Fruit fly (Drosophila melanogaster): ENCODE measurements around the gene Srp54k.

Srp54k gene

DNA sequence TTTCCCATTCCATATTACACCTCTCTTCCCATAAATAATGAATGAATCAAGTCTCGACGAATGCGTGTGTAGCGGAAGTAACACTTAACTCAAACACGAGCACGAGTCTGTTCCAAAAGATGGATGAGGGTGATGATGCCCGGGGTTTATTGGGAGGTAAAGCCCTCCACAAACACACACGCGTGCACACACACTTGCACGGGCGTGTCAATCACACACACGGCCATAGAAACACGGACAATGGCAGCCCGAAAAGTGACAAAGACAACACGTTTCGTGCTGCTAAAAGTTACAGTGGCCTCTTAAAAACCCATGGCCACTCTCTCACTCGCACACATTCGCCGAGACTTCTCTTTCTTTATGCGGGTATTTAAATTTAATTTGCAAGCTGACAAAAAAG is 26.4 kb downstream of the Srp54k start (continued):
- no peak for TF ChIP-seq BEAF-32 (GFP tag; optimal IDR thresholded peaks at IDR 0.05)
- no peak for TF ChIP-seq Ada2b (GFP tag; IDR thresholded peaks at IDR 0.05)
- no peak for TF ChIP-seq lab (GFP tag; optimal IDR thresholded peaks at IDR 0.05)
- no peak for TF ChIP-seq CG7839 (tag; optimal IDR thresholded peaks at IDR 0.05)
- no peak for TF ChIP-seq CG12219 (GFP tag; optimal IDR thresholded peaks at IDR 0.05)
- no peak for TF ChIP-seq CG3407 (GFP tag; optimal IDR thresholded peaks at IDR 0.05)
- TF ChIP-seq Lpt (GFP tag; optimal IDR thresholded peaks at IDR 0.05): no peak

DNA sequence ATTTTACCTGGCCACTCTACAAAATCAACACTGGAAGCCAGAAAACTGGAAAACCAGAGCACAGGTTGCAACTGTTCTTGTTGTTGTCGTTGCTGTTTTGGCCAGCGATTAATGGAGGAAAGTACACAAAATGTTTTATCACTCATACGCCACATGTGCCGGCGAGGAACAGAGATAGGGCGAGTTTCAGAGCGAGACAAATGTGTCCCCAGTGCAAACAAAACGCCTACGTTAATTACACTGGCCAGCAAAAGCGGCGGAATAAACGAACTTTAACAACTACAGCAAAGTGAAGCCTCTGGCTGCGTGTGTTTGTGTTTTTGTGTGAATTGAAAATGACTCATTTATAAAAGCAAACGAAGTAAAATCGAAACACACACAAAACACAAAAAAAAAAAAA is 27.7 kb downstream of the Srp54k start:
- TF ChIP-seq Kr (GFP tag; optimal IDR thresholded peaks at IDR 0.05): no peak
- no peak for TF ChIP-seq CG4282 (GFP tag; optimal IDR thresholded peaks at IDR 0.05)
- TF ChIP-seq ac (GFP tag; optimal IDR thresholded peaks at IDR 0.05): no peak
- no peak for TF ChIP-seq Mad (GFP tag; optimal IDR thresholded peaks at IDR 0.05)
- TF ChIP-seq btn (GFP tag; optimal IDR thresholded peaks at IDR 0.05): no peak
- no peak for TF ChIP-seq en (GFP tag; optimal IDR thresholded peaks at IDR 0.05)
- TF ChIP-seq caup (GFP tag; optimal IDR thresholded peaks at IDR 0.05; ENCODE audit: severe bottlenecking): no peak
- no peak for TF ChIP-seq CG6689 (GFP tag; IDR thresholded peaks at IDR 0.05)
- no peak for TF ChIP-seq CG4707 (GFP tag; optimal IDR thresholded peaks at IDR 0.05)
- TF ChIP-seq CG18619 (GFP tag; optimal IDR thresholded peaks at IDR 0.05): no peak
- TF ChIP-seq CG15073 (GFP tag; optimal IDR thresholded peaks at IDR 0.05): no peak
- TF ChIP-seq schlank (tag; optimal IDR thresholded peaks at IDR 0.05): no peak
- TF ChIP-seq luna (GFP tag; optimal IDR thresholded peaks at IDR 0.05): no peak
- TF ChIP-seq peb (GFP tag; IDR thresholded peaks at IDR 0.05): no peak
- TF ChIP-seq Hey (tag; optimal IDR thresholded peaks at IDR 0.05): no peak
- TF ChIP-seq chinmo (GFP tag; IDR thresholded peaks at IDR 0.05; ENCODE audit: partially characterized antibody): no peak
- no peak for TF ChIP-seq CG3281 (GFP tag; optimal IDR thresholded peaks at IDR 0.05)
- no peak for TF ChIP-seq CG2120 (GFP tag; optimal IDR thresholded peaks at IDR 0.05)
- TF ChIP-seq mirr (GFP tag; optimal IDR thresholded peaks at IDR 0.05): no peak
- no peak for TF ChIP-seq chm (GFP tag; IDR thresholded peaks at IDR 0.05)
- no peak for TF ChIP-seq zfh1 (GFP tag; IDR thresholded peaks at IDR 0.05)
- TF ChIP-seq sob (GFP tag; IDR thresholded peaks at IDR 0.05): no peak
- TF ChIP-seq chif (GFP tag; optimal IDR thresholded peaks at IDR 0.05): no peak
- TF ChIP-seq Abd-B (GFP tag; optimal IDR thresholded peaks at IDR 0.05): no peak
- TF ChIP-seq esg (GFP tag; conservative IDR thresholded peaks at IDR 0.05): no peak
- TF ChIP-seq sima (GFP tag; optimal IDR thresholded peaks at IDR 0.05): no peak
- no peak for TF ChIP-seq CG15696 (tag; optimal IDR thresholded peaks at IDR 0.05)
- no peak for TF ChIP-seq CG9215 (GFP tag; IDR thresholded peaks at IDR 0.05)
- no peak for TF ChIP-seq CG1602 (GFP tag; optimal IDR thresholded peaks at IDR 0.05)
- TF ChIP-seq eyg (GFP tag; optimal IDR thresholded peaks at IDR 0.05): no peak
- TF ChIP-seq NfI (GFP tag; optimal IDR thresholded peaks at IDR 0.05): no peak
- no peak for TF ChIP-seq stc (GFP tag; IDR thresholded peaks at IDR 0.05)
- TF ChIP-seq toy (GFP tag; IDR thresholded peaks at IDR 0.05): no peak
- TF ChIP-seq PHDP (tag; optimal IDR thresholded peaks at IDR 0.05): no peak
- TF ChIP-seq repo (GFP tag; optimal IDR thresholded peaks at IDR 0.05): no peak
- TF ChIP-seq CG14667 (GFP tag; IDR thresholded peaks at IDR 0.05): no peak
- TF ChIP-seq sim (GFP tag; IDR thresholded peaks at IDR 0.05): no peak
- peak; percentile 14 for TF ChIP-seq Sox102F (GFP tag; optimal IDR thresholded peaks at IDR 0.05)
- no peak for TF ChIP-seq lilli (GFP tag; optimal IDR thresholded peaks at IDR 0.05)
- TF ChIP-seq lab (GFP tag; optimal IDR thresholded peaks at IDR 0.05): peak; percentile 22
- no peak for TF ChIP-seq CG15514 (GFP tag; optimal IDR thresholded peaks at IDR 0.05)
- TF ChIP-seq H2.0 (GFP tag; IDR thresholded peaks at IDR 0.05): no peak
- no peak for TF ChIP-seq al (GFP tag; IDR thresholded peaks at IDR 0.05)
- no peak for TF ChIP-seq Trl (optimal IDR thresholded peaks at IDR 0.05)
- no peak for TF ChIP-seq Trl (GFP tag; optimal IDR thresholded peaks at IDR 0.05)

All from whole organism, embryonic.